Fruit fly (Drosophila melanogaster): ENCODE measurements around the gene Hmr.

DNA sequence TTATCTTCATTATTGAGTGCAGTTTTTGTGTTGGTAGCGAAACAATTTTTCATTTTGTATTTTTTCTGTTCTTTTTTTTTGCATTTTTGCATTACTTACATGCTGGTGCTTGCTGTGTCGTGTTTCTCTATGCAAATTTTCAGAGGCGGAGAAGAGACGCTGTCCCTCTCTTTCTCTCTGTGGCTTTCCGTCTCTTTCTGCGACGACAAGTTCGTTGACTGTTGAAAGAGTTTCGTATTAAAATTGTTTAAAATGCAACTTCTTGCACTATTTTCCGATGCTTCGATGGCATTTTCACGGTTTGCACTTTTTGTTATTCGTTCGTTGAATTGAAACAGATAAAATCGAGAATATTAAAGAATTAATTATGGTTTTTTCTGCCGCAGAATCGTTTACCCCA lies 51.4 kb downstream of the Hmr start:
- TF ChIP-seq psq (optimal IDR thresholded peaks at IDR 0.05) (no peak), usp (GFP tag; optimal IDR thresholded peaks at IDR 0.05) (no peak), CG8478 (optimal IDR thresholded peaks at IDR 0.05) (no peak), pan (optimal IDR thresholded peaks at IDR 0.05) (no peak), EcR (GFP tag; optimal IDR thresholded peaks at IDR 0.05) (no peak), Dll (optimal IDR thresholded peaks at IDR 0.05) (no peak)
